Worm (Caenorhabditis elegans) whole organism, mixed stage, embryonic: ENCODE results near the gene F14D7.8.

ENCODE experiments used
- M03D4.4 ChIP-seq: sonication (generic microtip); optimal IDR thresholded peaks from 2 replicates; lab custom pipeline; 2017; ENCODE audit warnings: mild to moderate bottlenecking, missing genetic modification characterization, missing compliant biosample characterization
- bed-3 ChIP-seq: fragments of 200-800 bp; sonication (Bioruptor generic); optimal IDR thresholded peaks from 3 replicates; lab custom pipeline; 2018; ENCODE audit warnings: mild to moderate bottlenecking, missing genetic modification characterization, moderate library complexity, missing compliant biosample characterization
- blmp-1 ChIP-seq: fragments of 150-350 bp; optimal IDR thresholded peaks from 2 replicates; lab custom pipeline; 2014; ENCODE audit warnings: missing biosample characterization, missing genetic modification characterization
- ceh-39 ChIP-seq: fragments of 150-350 bp; optimal IDR thresholded peaks from 2 replicates; lab custom pipeline; 2014; ENCODE audit warnings: missing biosample characterization, missing genetic modification characterization
- ceh-43 ChIP-seq: fragments of 200-800 bp; sonication (Bioruptor generic); optimal IDR thresholded peaks from 2 replicates; lab custom pipeline; 2018; ENCODE audit warnings: mild to moderate bottlenecking, missing genetic modification characterization, moderate library complexity, missing compliant biosample characterization
- ceh-83 ChIP-seq: fragments of 200-800 bp; sonication (Bioruptor generic); optimal IDR thresholded peaks from 2 replicates; lab custom pipeline; 2018; ENCODE audit warnings: mild to moderate bottlenecking, missing genetic modification characterization, missing compliant biosample characterization
- ces-1 ChIP-seq: fragments of 150-350 bp; optimal IDR thresholded peaks from 2 replicates; lab custom pipeline; 2014; ENCODE audit warnings: missing biosample characterization, missing genetic modification reagents, missing genetic modification characterization
- cnd-1 ChIP-seq: fragments of 200-800 bp; sonication (Bioruptor generic); optimal IDR thresholded peaks from 2 replicates; lab custom pipeline; 2018; ENCODE audit warnings: mild to moderate bottlenecking, missing genetic modification characterization, missing compliant biosample characterization
- drap-1 ChIP-seq: fragments of 200-800 bp; sonication (Bioruptor generic); optimal IDR thresholded peaks from 3 replicates; lab custom pipeline; 2018; ENCODE audit warnings: mild to moderate bottlenecking, missing genetic modification characterization, missing compliant biosample characterization
- elt-1 ChIP-seq: sonication (generic microtip); optimal IDR thresholded peaks from 2 replicates; lab custom pipeline; 2017; ENCODE audit warnings: missing genetic modification characterization, mild to moderate bottlenecking, missing compliant biosample characterization, antibody characterized with exemption, moderate library complexity, borderline replicate concordance; ENCODE audit not compliant: insufficient read depth
- elt-3 ChIP-seq: fragments of 150-350 bp; optimal IDR thresholded peaks from 2 replicates; lab custom pipeline; 2014; ENCODE audit warnings: missing biosample characterization, missing genetic modification characterization
- ham-2 ChIP-seq: fragments of 200-800 bp; sonication (Bioruptor generic); optimal IDR thresholded peaks from 2 replicates; lab custom pipeline; 2018; ENCODE audit warnings: mild to moderate bottlenecking, missing genetic modification characterization, missing compliant biosample characterization
- hlh-1 ChIP-seq: fragments of 150-350 bp; optimal IDR thresholded peaks from 2 replicates; lab custom pipeline; 2014; ENCODE audit warnings: missing biosample characterization, missing genetic modification reagents, missing genetic modification characterization
- lin-13 ChIP-seq: fragments of 150-350 bp; optimal IDR thresholded peaks from 2 replicates; lab custom pipeline; 2014; ENCODE audit warnings: missing biosample characterization, missing genetic modification characterization
- lin-32 ChIP-seq: fragments of 200-800 bp; sonication (Bioruptor generic); optimal IDR thresholded peaks from 2 replicates; lab custom pipeline; 2018; ENCODE audit warnings: mild to moderate bottlenecking, missing genetic modification characterization, missing compliant biosample characterization
- lsy-2 ChIP-seq: fragments of 150-350 bp; optimal IDR thresholded peaks from 2 replicates; lab custom pipeline; 2014; ENCODE audit warnings: missing biosample characterization, missing genetic modification characterization
- mab-5 ChIP-seq: fragments of 150-350 bp; optimal IDR thresholded peaks from 2 replicates; lab custom pipeline; 2014; ENCODE audit warnings: missing biosample characterization, missing genetic modification characterization
- mep-1 ChIP-seq: fragments of 150-350 bp; optimal IDR thresholded peaks from 2 replicates; lab custom pipeline; 2017; ENCODE audit warnings: missing biosample characterization, missing genetic modification reagents, missing genetic modification characterization, inconsistent platforms
- mls-2 ChIP-seq: sonication (generic microtip); optimal IDR thresholded peaks from 2 replicates; lab custom pipeline; 2016; ENCODE audit warnings: mild to moderate bottlenecking, missing genetic modification characterization, moderate library complexity, missing compliant biosample characterization
- nhr-12 ChIP-seq: fragments of 150-350 bp; optimal IDR thresholded peaks from 2 replicates; lab custom pipeline; 2014; ENCODE audit warnings: missing biosample characterization, missing genetic modification characterization
- nhr-2 ChIP-seq: fragments of 150-350 bp; optimal IDR thresholded peaks from 2 replicates; lab custom pipeline; 2014; ENCODE audit warnings: missing biosample characterization, missing genetic modification characterization
- nhr-237 ChIP-seq: fragments of 150-350 bp; optimal IDR thresholded peaks from 2 replicates; lab custom pipeline; 2014; ENCODE audit warnings: missing biosample characterization, missing genetic modification characterization
- nhr-28 ChIP-seq: fragments of 150-350 bp; optimal IDR thresholded peaks from 2 replicates; lab custom pipeline; 2014; ENCODE audit warnings: missing biosample characterization, missing genetic modification characterization
- nhr-76 ChIP-seq: sonication (generic microtip); optimal IDR thresholded peaks from 2 replicates; lab custom pipeline; 2017; ENCODE audit warnings: missing biosample characterization, missing genetic modification characterization
- pha-4 ChIP-seq: fragments of 150-350 bp; optimal IDR thresholded peaks from 2 replicates; lab custom pipeline; 2018; ENCODE audit warnings: missing biosample characterization, missing genetic modification reagents, missing genetic modification characterization
- sem-2 ChIP-seq: fragments of 200-800 bp; sonication (Bioruptor generic); optimal IDR thresholded peaks from 2 replicates; lab custom pipeline; 2018; ENCODE audit warnings: mild to moderate bottlenecking, missing genetic modification characterization, missing compliant biosample characterization
- snpc-4 ChIP-seq: fragments of 150-350 bp; optimal IDR thresholded peaks from 2 replicates; lab custom pipeline; 2014; ENCODE audit warnings: missing biosample characterization, missing genetic modification characterization
- sptf-1 ChIP-seq: sonication (generic microtip); optimal IDR thresholded peaks from 2 replicates; lab custom pipeline; 2017; ENCODE audit warnings: mild to moderate bottlenecking, missing genetic modification characterization, moderate library complexity, missing compliant biosample characterization
- tbx-8 ChIP-seq: fragments of 200-800 bp; sonication (Bioruptor generic); optimal IDR thresholded peaks from 2 replicates; lab custom pipeline; 2018; ENCODE audit warnings: mild to moderate bottlenecking, missing genetic modification characterization, moderate library complexity, missing compliant biosample characterization
- unc-120 ChIP-seq: sonication (generic microtip); optimal IDR thresholded peaks from 2 replicates; lab custom pipeline; 2017; ENCODE audit warnings: missing genetic modification characterization, missing compliant biosample characterization; ENCODE audit not compliant: poor library complexity, severe bottlenecking
- unc-39 ChIP-seq: fragments of 150-350 bp; optimal IDR thresholded peaks from 2 replicates; lab custom pipeline; 2014; ENCODE audit warnings: missing biosample characterization, missing genetic modification characterization
- unc-62 ChIP-seq: fragments of 150-350 bp; optimal IDR thresholded peaks from 2 replicates; lab custom pipeline; 2014; ENCODE audit warnings: missing biosample characterization, missing genetic modification reagents, missing genetic modification characterization
- zip-8 ChIP-seq: fragments of 150-350 bp; optimal IDR thresholded peaks from 2 replicates; lab custom pipeline; 2014; ENCODE audit warnings: missing biosample characterization, missing genetic modification characterization
- ztf-11 ChIP-seq: fragments of 150-350 bp; optimal IDR thresholded peaks from 2 replicates; lab custom pipeline; 2014; ENCODE audit warnings: missing biosample characterization, missing genetic modification characterization

Gene F14D7.8

ce11 chrV:14347234-14347826 lies 34.7 kb upstream of the F14D7.8 start, which contains the start of gene cept-2:
Gene cept-2, plus strand, starts transcription at chrV:14347766.
- no peak for TF ChIP-seq unc-39
- TF ChIP-seq snpc-4 (tag; lab: Kevin White, UChicago) = no peak
- TF ChIP-seq blmp-1 (tag; lab: Kevin White, UChicago) = no peak
- no peak for TF ChIP-seq unc-120
- TF ChIP-seq drap-1 (GFP tag; lab: Kevin White, UChicago) = peak; percentile 49
- no peak for TF ChIP-seq ceh-83 (GFP tag; lab: Kevin White, UChicago)
- no peak for TF ChIP-seq zip-8 (tag; lab: Kevin White, UChicago)
- TF ChIP-seq lin-32 = no peak
- no peak for TF ChIP-seq bed-3 (GFP tag; lab: Kevin White, UChicago)
- no peak for TF ChIP-seq elt-1 (tag; lab: Kevin White, UChicago)
- no peak for TF ChIP-seq sem-2
- no peak for TF ChIP-seq nhr-76 (tag; lab: Kevin White, UChicago)
- peak; percentile 86 for TF ChIP-seq nhr-237 (tag; lab: Kevin White, UChicago)
- peak; percentile 97 for TF ChIP-seq mep-1 (tag; lab: Kevin White, UChicago)
- peak; percentile 58 for TF ChIP-seq pha-4 (tag; lab: Kevin White, UChicago)
- TF ChIP-seq nhr-2 (tag; lab: Kevin White, UChicago) = peak; percentile 8
- TF ChIP-seq ces-1 (GFP tag; lab: Kevin White, UChicago) = no peak
- peak; percentile 40 for TF ChIP-seq hlh-1 (tag; lab: Kevin White, UChicago)
- TF ChIP-seq cnd-1 (tag; lab: Kevin White, UChicago) = peak; percentile 2
- TF ChIP-seq M03D4.4 (tag; lab: Kevin White, UChicago) = no peak
- no peak for TF ChIP-seq elt-3
- TF ChIP-seq tbx-8 (GFP tag; lab: Kevin White, UChicago) = no peak
- TF ChIP-seq unc-62 (GFP tag; lab: Kevin White, UChicago) = peak; percentile 27
- TF ChIP-seq ham-2 (GFP tag; lab: Kevin White, UChicago) = no peak
- peak; percentile 12 for TF ChIP-seq ceh-39
- peak; percentile 84 for TF ChIP-seq lsy-2
- no peak for TF ChIP-seq mab-5 (tag; lab: Kevin White, UChicago)
- TF ChIP-seq ceh-43 (GFP tag; lab: Kevin White, UChicago) = no peak
- TF ChIP-seq sptf-1 = peak; percentile 56
- TF ChIP-seq lin-13 (tag; lab: Kevin White, UChicago) = peak; percentile 70
- TF ChIP-seq, all 35 proteins: peak for 12

- no peak for TF ChIP-seq blmp-1 (tag; lab: Kevin White, UChicago)
- no peak for TF ChIP-seq nhr-237 (tag; lab: Kevin White, UChicago)
- no peak for TF ChIP-seq zip-8 (tag; lab: Kevin White, UChicago)
- no peak for TF ChIP-seq mep-1 (tag; lab: Kevin White, UChicago)
- TF ChIP-seq, all 35 proteins: peak for 0
Measured at ce11 chrV:14341672-14342071, 29.1 kb upstream of the F14D7.8 start, which contains the start of gene F47B8.10. Gene F47B8.10, plus strand, starts transcription at chrV:14341972.

ce11 chrV:14336655-14337054 lies 24.1 kb upstream of the F14D7.8 start, which contains the start of gene srm-6:
Gene srm-6, plus strand, starts transcription at chrV:14336955.
- no peak for TF ChIP-seq ceh-39

- no peak for TF ChIP-seq mls-2 (tag; lab: Kevin White, UChicago)
- TF ChIP-seq nhr-12 = no peak
- TF ChIP-seq mab-5 (tag; lab: Kevin White, UChicago) = no peak
- TF ChIP-seq unc-120 = no peak
- TF ChIP-seq ham-2 (GFP tag; lab: Kevin White, UChicago) = no peak
- TF ChIP-seq ztf-11 = no peak
- no peak for TF ChIP-seq nhr-76 (tag; lab: Kevin White, UChicago)
- no peak for TF ChIP-seq nhr-28
Measured at ce11 chrV:14334901-14335300, 22.3 kb upstream of the F14D7.8 start, which contains the start of gene srm-5. Gene srm-5, plus strand, starts transcription at chrV:14335201.
